Fruit fly (Drosophila melanogaster): Measurements from ENCODE around the gene LManII.

Gene LManII

dm6 chr2L:10422643-10423606 is 34.5 kb upstream of the LManII start, which contains the start of the genes pie and Wdfy2 (continued):
- TF ChIP-seq CoRest (tag; optimal IDR thresholded peaks at IDR 0.05) (peak; percentile 28), Camta (GFP tag; optimal IDR thresholded peaks at IDR 0.05) (no peak), da (GFP tag; optimal IDR thresholded peaks at IDR 0.05) (no peak), Nf-YC (tag; optimal IDR thresholded peaks at IDR 0.05) (peak; percentile 1), repo (GFP tag; optimal IDR thresholded peaks at IDR 0.05) (no peak), ken (GFP tag; IDR thresholded peaks at IDR 0.05) (no peak), btn (GFP tag; optimal IDR thresholded peaks at IDR 0.05) (no peak), CG7357 (GFP tag; IDR thresholded peaks at IDR 0.05) (peak; percentile 97), emc (GFP tag; optimal IDR thresholded peaks at IDR 0.05) (no peak), CG17328 (GFP tag; IDR thresholded peaks at IDR 0.05) (no peak), phol (tag; optimal IDR thresholded peaks at IDR 0.05) (peak; percentile 39), lola (GFP tag; optimal IDR thresholded peaks at IDR 0.05) (peak in 2 of 3 experiments; percentile 14 to 94), tgo (GFP tag; IDR thresholded peaks at IDR 0.05) (no peak), pfk (GFP tag; optimal IDR thresholded peaks at IDR 0.05) (peak; percentile 80), seq (GFP tag; IDR thresholded peaks at IDR 0.05) (no peak), CG17186 (GFP tag; optimal IDR thresholded peaks at IDR 0.05) (no peak), HLHmδ (GFP tag; optimal IDR thresholded peaks at IDR 0.05) (no peak), ssp (GFP tag; IDR thresholded peaks at IDR 0.05) (peak; percentile 97), Sry-β (GFP tag; optimal IDR thresholded peaks at IDR 0.05) (peak; percentile 36), CG4404 (GFP tag; IDR thresholded peaks at IDR 0.05) (no peak), Dfd (GFP tag; optimal IDR thresholded peaks at IDR 0.05) (peak in 1 of 2 experiments; percentile 66), eyg (GFP tag; optimal IDR thresholded peaks at IDR 0.05) (no peak), Eip74EF (GFP tag; optimal IDR thresholded peaks at IDR 0.05) (peak in 1 of 2 experiments; percentile 88), CG1233 (GFP tag; optimal IDR thresholded peaks at IDR 0.05) (no peak), slbo (GFP tag; IDR thresholded peaks at IDR 0.05) (0 out of 2 replicates have a peak, but pooled peaks have one; percentile 22), Dp (GFP tag; optimal IDR thresholded peaks at IDR 0.05) (peak; percentile 73), Awh (GFP tag; IDR thresholded peaks at IDR 0.05) (no peak), nerfin-2 (GFP tag; IDR thresholded peaks at IDR 0.05; ENCODE audit: partially characterized antibody) (no peak)

dm6 chr2L:10425599-10425998 is 31.9 kb upstream of the LManII start:
- peak; percentile 43; the same call in 1 of the 3 replicates for TF ChIP-seq CG11560 (tag; IDR thresholded peaks at IDR 0.05)
- TF ChIP-seq amos (GFP tag; IDR thresholded peaks at IDR 0.05; ENCODE audit: partially characterized antibody): 0 out of 2 replicates have a peak, but pooled peaks have one; percentile 16
- TF ChIP-seq Med (GFP tag): peak; percentile 62
- peak; percentile 6 for TF ChIP-seq CG14965 (GFP tag; optimal IDR thresholded peaks at IDR 0.05; ENCODE audit: borderline replicate concordance)
- TF ChIP-seq Asciz (GFP tag; optimal IDR thresholded peaks at IDR 0.05): no peak
- no peak for TF ChIP-seq CG9932 (GFP tag; IDR thresholded peaks at IDR 0.05)
- 0 out of 2 replicates have a peak, but pooled peaks have one; percentile 6 for TF ChIP-seq Dref (GFP tag; IDR thresholded peaks at IDR 0.05)
- TF ChIP-seq CG4404 (GFP tag; IDR thresholded peaks at IDR 0.05): 0 out of 2 replicates have a peak, but pooled peaks have one; percentile 13
- TF ChIP-seq CG1832 (GFP tag; optimal IDR thresholded peaks at IDR 0.05): peak; percentile 9
- no peak for TF ChIP-seq CG10462 (GFP tag; optimal IDR thresholded peaks at IDR 0.05)
- 0 out of 2 replicates have a peak, but pooled peaks have one; percentile 13 for TF ChIP-seq ato (GFP tag; IDR thresholded peaks at IDR 0.05; ENCODE audit: partially characterized antibody)
- no peak for TF ChIP-seq CG10959 (GFP tag; IDR thresholded peaks at IDR 0.05)
- TF ChIP-seq Opbp (GFP tag; IDR thresholded peaks at IDR 0.05; ENCODE audit: partially characterized antibody): 0 out of 3 replicates have a peak, but pooled peaks have one; percentile 4
- 0 out of 3 replicates have a peak, but pooled peaks have one; percentile 16 for TF ChIP-seq CG3726 (GFP tag; IDR thresholded peaks at IDR 0.05)
- 0 out of 2 replicates have a peak, but pooled peaks have one; percentile 12 for TF ChIP-seq CG5953 (GFP tag; IDR thresholded peaks at IDR 0.05)
- TF ChIP-seq hb (GFP tag; IDR thresholded peaks at IDR 0.05; ENCODE audit: partially characterized antibody): peak; percentile 55; the same call in 1 of the 3 replicates
- TF ChIP-seq CG15073 (GFP tag; optimal IDR thresholded peaks at IDR 0.05): no peak

Measured in whole organism, embryonic.